Worm (Caenorhabditis elegans) whole organism, L1 larva: ENCODE measurements around the gene nspd-7.

Experiments used
- elt-3 ChIP-seq, 6 experiments: fragments of 150-350 bp in 1 of 6; sonication (generic microtip); optimal IDR thresholded peaks; 2 replicates each; lab custom pipeline; 2017 to 2018; ENCODE audit warnings: missing biosample characterization in 6 of 6, missing genetic modification characterization in 6 of 6, inconsistent platforms in 1 of 6
- lin-39 ChIP-seq: fragments of 150-350 bp; optimal IDR thresholded peaks from 2 replicates; lab custom pipeline; 2014; ENCODE audit warnings: missing biosample characterization, missing genetic modification reagents, missing genetic modification characterization
- mef-2 ChIP-seq: fragments of 150-350 bp; optimal IDR thresholded peaks from 2 replicates; lab custom pipeline; 2014; ENCODE audit warnings: missing biosample characterization, missing genetic modification characterization
- nhr-28 ChIP-seq: fragments of 150-350 bp; optimal IDR thresholded peaks from 2 replicates; lab custom pipeline; 2014; ENCODE audit warnings: missing biosample characterization, missing genetic modification characterization
- snu-23 ChIP-seq: sonication (generic microtip); optimal IDR thresholded peaks from 2 replicates; lab custom pipeline; 2016; ENCODE audit warnings: missing genetic modification characterization, missing compliant biosample characterization

DNA sequence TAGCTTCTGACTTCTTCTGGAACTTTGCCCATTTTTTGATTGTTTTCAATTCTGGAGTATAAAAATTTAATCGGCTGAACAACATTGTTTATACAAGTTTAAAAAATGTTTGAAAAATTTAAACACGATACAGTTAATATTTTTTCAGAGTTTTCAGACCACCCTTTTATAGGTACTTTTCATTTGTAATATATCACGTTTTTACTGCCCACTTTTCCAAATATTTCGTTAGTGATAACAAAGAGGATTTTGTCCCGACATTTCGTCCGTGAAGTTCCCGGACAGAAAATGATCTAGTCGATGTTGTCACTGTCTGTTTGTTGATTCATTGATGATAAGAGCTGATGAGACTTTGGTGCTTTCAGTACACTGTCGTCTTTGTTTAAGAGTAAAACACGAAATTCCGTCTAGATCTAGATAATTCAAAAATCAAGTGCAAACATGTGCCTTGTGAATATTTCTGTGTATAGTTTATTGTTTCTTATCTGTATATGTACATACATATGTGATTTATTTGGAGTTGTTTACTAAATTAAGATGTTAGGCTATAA lies 33.6 kb downstream of the nspd-7 start, which contains the start of gene ech-9:
- TF ChIP-seq elt-3 (tag; optimal IDR thresholded peaks at IDR 0.05; lab: Kevin White, UChicago) (no peak), nhr-28 (tag; lab: Kevin White, UChicago) (no peak), snu-23 (GFP tag; lab: Kevin White, UChicago) (no peak), mef-2 (tag; lab: Kevin White, UChicago) (no peak), lin-39 (no peak)
